Fruit fly (Drosophila melanogaster): ENCODE measurements around the gene CG17593.

- no peak for TF ChIP-seq CG6854 (GFP tag; optimal IDR thresholded peaks at IDR 0.05)
- TF ChIP-seq CG16779 (tag; optimal IDR thresholded peaks at IDR 0.05): no peak
- TF ChIP-seq Gug (GFP tag; IDR thresholded peaks at IDR 0.05): no peak
- TF ChIP-seq Eip78C (GFP tag): peak; percentile 27
- TF ChIP-seq CG8632 (GFP tag; optimal IDR thresholded peaks at IDR 0.05): no peak
- no peak for TF ChIP-seq Smox (GFP tag; optimal IDR thresholded peaks at IDR 0.05)
- TF ChIP-seq CG6808 (GFP tag; optimal IDR thresholded peaks at IDR 0.05): no peak
- no peak for TF ChIP-seq CG6276 (GFP tag; optimal IDR thresholded peaks at IDR 0.05)
- no peak for TF ChIP-seq Hr39 (GFP tag; optimal IDR thresholded peaks at IDR 0.05)
- no peak for TF ChIP-seq spab (GFP tag; optimal IDR thresholded peaks at IDR 0.05)
- no peak for TF ChIP-seq CG10631 (GFP tag; optimal IDR thresholded peaks at IDR 0.05)
- no peak for TF ChIP-seq OdsH (GFP tag; optimal IDR thresholded peaks at IDR 0.05)
Observed at dm6 chr2L:3538564-3539411, 24.1 kb downstream of the CG17593 start, which contains the start of gene drm.

Measured in whole organism, prepupa.